Fruit fly (Drosophila melanogaster): Measurements from ENCODE around the gene Act5C.
"Not testable (repeated sequence)": the region's sequence is repeated elsewhere in the genome, so short reads cannot be mapped to it uniquely, and the experiment has no call there.

Act5C gene

dm6 chrX:5925793-5926418 lies 25.2 kb downstream of the Act5C start:
- peak; percentile 73 for TF ChIP-seq CG17801 (GFP tag; optimal IDR thresholded peaks at IDR 0.05; ENCODE audit: partially characterized antibody)

- peak; percentile 47 for TF ChIP-seq CG17801 (GFP tag; optimal IDR thresholded peaks at IDR 0.05; ENCODE audit: partially characterized antibody)
These were observed 26.1 kb downstream of the Act5C start for dm6 chrX:5926718-5927117.

dm6 chrX:5932345-5932995 lies 31.8 kb downstream of the Act5C start:
- peak; percentile 95 for TF ChIP-seq CG17801 (GFP tag; optimal IDR thresholded peaks at IDR 0.05; ENCODE audit: partially characterized antibody)

dm6 chrX:5935072-5935738 lies 34.5 kb downstream of the Act5C start:
- TF ChIP-seq CG17801 (GFP tag; optimal IDR thresholded peaks at IDR 0.05; ENCODE audit: partially characterized antibody), result peak; percentile 80

dm6 chrX:5941824-5942223 lies 41.2 kb downstream of the Act5C start:
- no peak for TF ChIP-seq CG17801 (GFP tag; optimal IDR thresholded peaks at IDR 0.05; ENCODE audit: partially characterized antibody)

- not testable (repeated sequence) for TF ChIP-seq CG17801 (GFP tag; optimal IDR thresholded peaks at IDR 0.05; ENCODE audit: partially characterized antibody)
These were observed 41.6 kb downstream of the Act5C start, which contains the start of gene CG12728 for dm6 chrX:5942306-5942705. Gene CG12728, plus strand, starts transcription at chrX:5942606.

- TF ChIP-seq CG17801 (GFP tag; optimal IDR thresholded peaks at IDR 0.05; ENCODE audit: partially characterized antibody), result not testable (repeated sequence)
These were observed 44.6 kb downstream of the Act5C start, which contains the start of gene CG32756 for dm6 chrX:5945052-5945830. Gene CG32756, plus strand, starts transcription at chrX:5945682.

dm6 chrX:5947870-5948498 lies 47.3 kb downstream of the Act5C start, which contains the start of gene CG6041:
Gene CG6041, plus strand, starts transcription at chrX:5948160.
- no peak for TF ChIP-seq CG17801 (GFP tag; optimal IDR thresholded peaks at IDR 0.05; ENCODE audit: partially characterized antibody)

dm6 chrX:5949951-5950350 lies 49.3 kb downstream of the Act5C start, which contains the start of gene CG32755:
Gene CG32755, plus strand, starts transcription at chrX:5950251.
- TF ChIP-seq CG17801 (GFP tag; optimal IDR thresholded peaks at IDR 0.05; ENCODE audit: partially characterized antibody), result no peak

- no peak for TF ChIP-seq CG17801 (GFP tag; optimal IDR thresholded peaks at IDR 0.05; ENCODE audit: partially characterized antibody)
These were observed 51.6 kb downstream of the Act5C start, which contains the start of gene CG6048 for dm6 chrX:5952265-5952664. Gene CG6048, plus strand, starts transcription at chrX:5952565.

All from ovary, adult (tissue).